Worm (Caenorhabditis elegans): ENCODE measurements around the gene tag-153.

The tag-153 gene

ce11 chrV:9343629-9344624 is 21.0 kb downstream of the tag-153 start, which contains the start of gene tos-1 (continued):
- TF ChIP-seq egl-27 (tag; optimal IDR thresholded peaks at IDR 0.05), result peak; percentile 75
- TF ChIP-seq ztf-4 (tag; optimal IDR thresholded peaks at IDR 0.05), result peak; percentile 86
- TF ChIP-seq nfya-1 (tag; optimal IDR thresholded peaks at IDR 0.05; ENCODE audit: insufficient read depth), result peak; percentile 90
- peak; percentile 96 for TF ChIP-seq fkh-10 (GFP tag; optimal IDR thresholded peaks at IDR 0.05)
- no peak for TF ChIP-seq nhr-67 (tag; optimal IDR thresholded peaks at IDR 0.05)
- TF ChIP-seq lsy-12 (tag; optimal IDR thresholded peaks at IDR 0.05), result peak; percentile 99
- peak; percentile 90 for TF ChIP-seq lin-39 (tag; optimal IDR thresholded peaks at IDR 0.05)
- TF ChIP-seq egl-5 (tag; optimal IDR thresholded peaks at IDR 0.05), result peak; percentile 96
- peak; percentile 73 for TF ChIP-seq nhr-28 (tag; optimal IDR thresholded peaks at IDR 0.05)
- peak; percentile 97 for TF ChIP-seq mdl-1 (tag; optimal IDR thresholded peaks at IDR 0.05)
- peak; percentile 90 for TF ChIP-seq sea-2 (GFP tag; optimal IDR thresholded peaks at IDR 0.05)
- peak; percentile 47 for TF ChIP-seq ZK546.5 (tag; optimal IDR thresholded peaks at IDR 0.05)

ce11 chrV:9346804-9347203 is 23.9 kb downstream of the tag-153 start, which contains the start of the genes K07B1.7 and try-5:
Gene K07B1.7, minus strand, starts transcription at chrV:9346962.
Gene try-5, plus strand, starts transcription at chrV:9347044.
- peak; percentile 94 for TF ChIP-seq ceh-28 (tag; optimal IDR thresholded peaks at IDR 0.05)
- TF ChIP-seq ceh-9 (tag; optimal IDR thresholded peaks at IDR 0.05), result no peak
- no peak for TF ChIP-seq pqm-1 (tag; optimal IDR thresholded peaks at IDR 0.05)
- peak; percentile 12 for TF ChIP-seq lin-39 (tag; optimal IDR thresholded peaks at IDR 0.05)
- peak; percentile 64 for TF ChIP-seq lin-15B (tag; optimal IDR thresholded peaks at IDR 0.05)
- peak; percentile 61 for TF ChIP-seq skn-1 (tag; optimal IDR thresholded peaks at IDR 0.05)
- no peak for TF ChIP-seq nhr-23 (tag; optimal IDR thresholded peaks at IDR 0.05)
- TF ChIP-seq egl-5 (tag; optimal IDR thresholded peaks at IDR 0.05), result peak; percentile 54
- TF ChIP-seq nhr-25 (tag; optimal IDR thresholded peaks at IDR 0.05), result peak; percentile 62
- TF ChIP-seq ceh-82 (tag; optimal IDR thresholded peaks at IDR 0.05), result no peak
- TF ChIP-seq R02D3.7 (tag; optimal IDR thresholded peaks at IDR 0.05), result peak; percentile 96
- peak; percentile 85 for TF ChIP-seq pha-4 (tag; optimal IDR thresholded peaks at IDR 0.05)
- no peak for TF ChIP-seq eor-1 (tag; optimal IDR thresholded peaks at IDR 0.05)
- TF ChIP-seq nfya-1 (tag; optimal IDR thresholded peaks at IDR 0.05; ENCODE audit: insufficient read depth), result peak; percentile 82

ce11 chrV:9349687-9350086 is 26.8 kb downstream of the tag-153 start, which contains the start of gene srx-47:
Gene srx-47, plus strand, starts transcription at chrV:9349987.
- no peak for TF ChIP-seq egl-5 (tag; optimal IDR thresholded peaks at IDR 0.05)
- TF ChIP-seq fos-1 (tag; optimal IDR thresholded peaks at IDR 0.05), result no peak
- no peak for TF ChIP-seq ama-1 (optimal IDR thresholded peaks at IDR 0.05)
- no peak for TF ChIP-seq mml-1 (tag; optimal IDR thresholded peaks at IDR 0.05)
- TF ChIP-seq nhr-237 (tag; optimal IDR thresholded peaks at IDR 0.05), result no peak
- no peak for TF ChIP-seq R02D3.7 (tag; optimal IDR thresholded peaks at IDR 0.05)
- no peak for TF ChIP-seq elt-2 (tag; optimal IDR thresholded peaks at IDR 0.05)
- no peak for TF ChIP-seq nhr-76 (tag; optimal IDR thresholded peaks at IDR 0.05)
- no peak for TF ChIP-seq ZK546.5 (tag; optimal IDR thresholded peaks at IDR 0.05)
- TF ChIP-seq pqm-1 (tag; optimal IDR thresholded peaks at IDR 0.05), result no peak
- no peak for TF ChIP-seq nhr-11 (tag; optimal IDR thresholded peaks at IDR 0.05)
- no peak for TF ChIP-seq nhr-23 (tag; optimal IDR thresholded peaks at IDR 0.05)
- no peak for TF ChIP-seq unc-39 (tag; optimal IDR thresholded peaks at IDR 0.05)
- no peak for TF ChIP-seq daf-12 (tag; optimal IDR thresholded peaks at IDR 0.05)
- no peak for TF ChIP-seq elt-3 (tag; optimal IDR thresholded peaks at IDR 0.05)
- TF ChIP-seq lsy-12 (tag; optimal IDR thresholded peaks at IDR 0.05), result no peak
- TF ChIP-seq ceh-16 (tag; optimal IDR thresholded peaks at IDR 0.05), result no peak
- no peak for TF ChIP-seq lin-39 (tag; optimal IDR thresholded peaks at IDR 0.05)
- no peak for TF ChIP-seq elt-1 (tag; optimal IDR thresholded peaks at IDR 0.05)

- TF ChIP-seq nfya-1 (tag; optimal IDR thresholded peaks at IDR 0.05; ENCODE audit: insufficient read depth), result no peak
- no peak for TF ChIP-seq nhr-237 (tag; optimal IDR thresholded peaks at IDR 0.05)
- no peak for TF ChIP-seq elt-3 (tag; optimal IDR thresholded peaks at IDR 0.05)
- TF ChIP-seq unc-62 (GFP tag; optimal IDR thresholded peaks at IDR 0.05), result no peak
- no peak for TF ChIP-seq aly-2 (tag; optimal IDR thresholded peaks at IDR 0.05)
- no peak for TF ChIP-seq zag-1 (tag; optimal IDR thresholded peaks at IDR 0.05)
- no peak for TF ChIP-seq R02D3.7 (tag; optimal IDR thresholded peaks at IDR 0.05)
- no peak for TF ChIP-seq unc-39 (tag; optimal IDR thresholded peaks at IDR 0.05)
- no peak for TF ChIP-seq egl-27 (tag; optimal IDR thresholded peaks at IDR 0.05)
- no peak for TF ChIP-seq fkh-2 (tag; optimal IDR thresholded peaks at IDR 0.05)
- no peak for TF ChIP-seq lsy-12 (tag; optimal IDR thresholded peaks at IDR 0.05)
- TF ChIP-seq ceh-16 (tag; optimal IDR thresholded peaks at IDR 0.05), result no peak
- no peak for TF ChIP-seq ceh-82 (tag; optimal IDR thresholded peaks at IDR 0.05)
- TF ChIP-seq nhr-67 (tag; optimal IDR thresholded peaks at IDR 0.05), result no peak
Measured at ce11 chrV:9352947-9353346, 30.1 kb downstream of the tag-153 start, which contains the start of gene srx-46. Gene srx-46, plus strand, starts transcription at chrV:9353247.
